Fruit fly (Drosophila melanogaster): ENCODE results near the gene CG12206.

- TF ChIP-seq EcR (GFP tag; optimal IDR thresholded peaks at IDR 0.05) (no peak), pan (optimal IDR thresholded peaks at IDR 0.05) (no peak), CG8478 (optimal IDR thresholded peaks at IDR 0.05) (no peak), psq (optimal IDR thresholded peaks at IDR 0.05) (no peak), usp (GFP tag; optimal IDR thresholded peaks at IDR 0.05) (no peak), Dll (optimal IDR thresholded peaks at IDR 0.05) (no peak)
Observed at dm6 chrX:3437493-3437892, 36.8 kb downstream of the CG12206 start.
